Worm (Caenorhabditis elegans) whole organism, midembryonic: ENCODE results near the gene nape-2.

ENCODE experiments used
- T22C8.4 ChIP-seq: fragments of 200-800 bp; sonication (Bioruptor generic); IDR thresholded peaks from 2 replicates; pipeline ENCODE4 v1.3.6; 2022; ENCODE audit warnings: missing genetic modification characterization, missing compliant biosample characterization
- klf-2 ChIP-seq: fragments of 200-800 bp; sonication (Bioruptor generic); conservative IDR thresholded peaks from 2 replicates; pipeline ENCODE4 v1.3.6; 2022; ENCODE audit warnings: missing genetic modification reagents, missing genetic modification characterization, missing compliant biosample characterization
- tab-1 ChIP-seq: fragments of 200-800 bp; sonication (Bioruptor generic); IDR thresholded peaks from 2 replicates; pipeline ENCODE4 v1.3.6; 2022; ENCODE audit warnings: missing genetic modification characterization, missing compliant biosample characterization
- ztf-29 ChIP-seq: fragments of 200-800 bp; sonication (Bioruptor generic); IDR thresholded peaks from 2 replicates; pipeline ENCODE4 v1.3.6; 2022; ENCODE audit warnings: missing genetic modification reagents, missing genetic modification characterization, missing compliant biosample characterization

DNA sequence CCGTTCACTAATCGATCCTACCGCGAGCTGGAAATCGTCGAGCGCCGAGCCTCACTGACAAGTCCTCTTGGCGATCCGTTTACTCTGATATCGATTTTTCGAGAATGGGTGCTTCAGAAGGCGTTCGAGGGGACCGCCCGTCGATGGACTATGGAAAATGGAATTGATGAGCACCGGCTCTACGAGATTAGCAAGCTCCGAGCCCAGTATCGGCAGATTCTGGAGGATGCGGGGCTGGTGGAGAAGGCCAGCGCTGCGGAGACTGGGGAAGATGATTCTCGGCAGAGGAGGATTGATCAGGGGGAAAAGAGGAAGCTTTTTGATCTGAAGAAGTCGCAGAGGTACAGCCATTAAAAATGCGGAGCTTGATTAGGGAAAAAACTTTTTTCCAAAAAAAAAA lies 7.3 kb downstream of the nape-2 start:
- TF ChIP-seq tab-1 (no peak), ztf-29 (GFP tag; lab: Robert Waterston, UW) (no peak), klf-2 (GFP tag; lab: Robert Waterston, UW) (no peak), T22C8.4 (GFP tag; lab: Robert Waterston, UW) (no peak)
